Fruit fly (Drosophila melanogaster): ENCODE measurements around the gene Eip63F-1.

- TF ChIP-seq CG14655 (GFP tag; optimal IDR thresholded peaks at IDR 0.05) (no peak), fd96Ca (GFP tag; IDR thresholded peaks at IDR 0.05) (no peak)
These were observed 36.4 kb downstream of the Eip63F-1 start, which contains the start of gene Ccz1 for dm6 chr3L:3898978-3899377.

Data from whole organism, pupa.